Worm (Caenorhabditis elegans) whole organism, mixed stage, embryonic: ENCODE measurements around the gene R144.11.

Source experiments
- M03D4.4 ChIP-seq: sonication (generic microtip); optimal IDR thresholded peaks from 2 replicates; lab custom pipeline; 2017; ENCODE audit warnings: mild to moderate bottlenecking, missing genetic modification characterization, missing compliant biosample characterization
- bed-3 ChIP-seq: fragments of 200-800 bp; sonication (Bioruptor generic); optimal IDR thresholded peaks from 3 replicates; lab custom pipeline; 2018; ENCODE audit warnings: mild to moderate bottlenecking, missing genetic modification characterization, moderate library complexity, missing compliant biosample characterization
- blmp-1 ChIP-seq: fragments of 150-350 bp; optimal IDR thresholded peaks from 2 replicates; lab custom pipeline; 2014; ENCODE audit warnings: missing biosample characterization, missing genetic modification characterization
- ceh-39 ChIP-seq: fragments of 150-350 bp; optimal IDR thresholded peaks from 2 replicates; lab custom pipeline; 2014; ENCODE audit warnings: missing biosample characterization, missing genetic modification characterization
- ceh-43 ChIP-seq: fragments of 200-800 bp; sonication (Bioruptor generic); optimal IDR thresholded peaks from 2 replicates; lab custom pipeline; 2018; ENCODE audit warnings: mild to moderate bottlenecking, missing genetic modification characterization, moderate library complexity, missing compliant biosample characterization
- ceh-83 ChIP-seq: fragments of 200-800 bp; sonication (Bioruptor generic); optimal IDR thresholded peaks from 2 replicates; lab custom pipeline; 2018; ENCODE audit warnings: mild to moderate bottlenecking, missing genetic modification characterization, missing compliant biosample characterization
- ces-1 ChIP-seq: fragments of 150-350 bp; optimal IDR thresholded peaks from 2 replicates; lab custom pipeline; 2014; ENCODE audit warnings: missing biosample characterization, missing genetic modification reagents, missing genetic modification characterization
- cnd-1 ChIP-seq: fragments of 200-800 bp; sonication (Bioruptor generic); optimal IDR thresholded peaks from 2 replicates; lab custom pipeline; 2018; ENCODE audit warnings: mild to moderate bottlenecking, missing genetic modification characterization, missing compliant biosample characterization
- drap-1 ChIP-seq: fragments of 200-800 bp; sonication (Bioruptor generic); optimal IDR thresholded peaks from 3 replicates; lab custom pipeline; 2018; ENCODE audit warnings: mild to moderate bottlenecking, missing genetic modification characterization, missing compliant biosample characterization
- elt-1 ChIP-seq: sonication (generic microtip); optimal IDR thresholded peaks from 2 replicates; lab custom pipeline; 2017; ENCODE audit warnings: missing genetic modification characterization, mild to moderate bottlenecking, missing compliant biosample characterization, antibody characterized with exemption, moderate library complexity, borderline replicate concordance; ENCODE audit not compliant: insufficient read depth
- elt-3 ChIP-seq: fragments of 150-350 bp; optimal IDR thresholded peaks from 2 replicates; lab custom pipeline; 2014; ENCODE audit warnings: missing biosample characterization, missing genetic modification characterization
- flh-1 ChIP-seq: fragments of 200-800 bp; sonication (Bioruptor generic); optimal IDR thresholded peaks from 2 replicates; lab custom pipeline; 2018; ENCODE audit warnings: mild to moderate bottlenecking, missing genetic modification characterization, moderate library complexity, missing compliant biosample characterization
- ham-2 ChIP-seq: fragments of 200-800 bp; sonication (Bioruptor generic); optimal IDR thresholded peaks from 2 replicates; lab custom pipeline; 2018; ENCODE audit warnings: mild to moderate bottlenecking, missing genetic modification characterization, missing compliant biosample characterization
- hlh-1 ChIP-seq: fragments of 150-350 bp; optimal IDR thresholded peaks from 2 replicates; lab custom pipeline; 2014; ENCODE audit warnings: missing biosample characterization, missing genetic modification reagents, missing genetic modification characterization
- lin-32 ChIP-seq: fragments of 200-800 bp; sonication (Bioruptor generic); optimal IDR thresholded peaks from 2 replicates; lab custom pipeline; 2018; ENCODE audit warnings: mild to moderate bottlenecking, missing genetic modification characterization, missing compliant biosample characterization
- lsy-2 ChIP-seq: fragments of 150-350 bp; optimal IDR thresholded peaks from 2 replicates; lab custom pipeline; 2014; ENCODE audit warnings: missing biosample characterization, missing genetic modification characterization
- mab-5 ChIP-seq: fragments of 150-350 bp; optimal IDR thresholded peaks from 2 replicates; lab custom pipeline; 2014; ENCODE audit warnings: missing biosample characterization, missing genetic modification characterization
- mep-1 ChIP-seq: fragments of 150-350 bp; optimal IDR thresholded peaks from 2 replicates; lab custom pipeline; 2017; ENCODE audit warnings: missing biosample characterization, missing genetic modification reagents, missing genetic modification characterization, inconsistent platforms
- mls-2 ChIP-seq: sonication (generic microtip); optimal IDR thresholded peaks from 2 replicates; lab custom pipeline; 2016; ENCODE audit warnings: mild to moderate bottlenecking, missing genetic modification characterization, moderate library complexity, missing compliant biosample characterization
- nhr-12 ChIP-seq: fragments of 150-350 bp; optimal IDR thresholded peaks from 2 replicates; lab custom pipeline; 2014; ENCODE audit warnings: missing biosample characterization, missing genetic modification characterization
- nhr-2 ChIP-seq: fragments of 150-350 bp; optimal IDR thresholded peaks from 2 replicates; lab custom pipeline; 2014; ENCODE audit warnings: missing biosample characterization, missing genetic modification characterization
- nhr-237 ChIP-seq: fragments of 150-350 bp; optimal IDR thresholded peaks from 2 replicates; lab custom pipeline; 2014; ENCODE audit warnings: missing biosample characterization, missing genetic modification characterization
- nhr-28 ChIP-seq: fragments of 150-350 bp; optimal IDR thresholded peaks from 2 replicates; lab custom pipeline; 2014; ENCODE audit warnings: missing biosample characterization, missing genetic modification characterization
- nhr-76 ChIP-seq: sonication (generic microtip); optimal IDR thresholded peaks from 2 replicates; lab custom pipeline; 2017; ENCODE audit warnings: missing biosample characterization, missing genetic modification characterization
- pha-4 ChIP-seq: fragments of 150-350 bp; optimal IDR thresholded peaks from 2 replicates; lab custom pipeline; 2018; ENCODE audit warnings: missing biosample characterization, missing genetic modification reagents, missing genetic modification characterization
- sem-2 ChIP-seq: fragments of 200-800 bp; sonication (Bioruptor generic); optimal IDR thresholded peaks from 2 replicates; lab custom pipeline; 2018; ENCODE audit warnings: mild to moderate bottlenecking, missing genetic modification characterization, missing compliant biosample characterization
- snpc-4 ChIP-seq: fragments of 150-350 bp; optimal IDR thresholded peaks from 2 replicates; lab custom pipeline; 2014; ENCODE audit warnings: missing biosample characterization, missing genetic modification characterization
- sptf-1 ChIP-seq: sonication (generic microtip); optimal IDR thresholded peaks from 2 replicates; lab custom pipeline; 2017; ENCODE audit warnings: mild to moderate bottlenecking, missing genetic modification characterization, moderate library complexity, missing compliant biosample characterization
- tbx-8 ChIP-seq: fragments of 200-800 bp; sonication (Bioruptor generic); optimal IDR thresholded peaks from 2 replicates; lab custom pipeline; 2018; ENCODE audit warnings: mild to moderate bottlenecking, missing genetic modification characterization, moderate library complexity, missing compliant biosample characterization
- unc-120 ChIP-seq: sonication (generic microtip); optimal IDR thresholded peaks from 2 replicates; lab custom pipeline; 2017; ENCODE audit warnings: missing genetic modification characterization, missing compliant biosample characterization; ENCODE audit not compliant: poor library complexity, severe bottlenecking
- unc-39 ChIP-seq: fragments of 150-350 bp; optimal IDR thresholded peaks from 2 replicates; lab custom pipeline; 2014; ENCODE audit warnings: missing biosample characterization, missing genetic modification characterization
- unc-62 ChIP-seq: fragments of 150-350 bp; optimal IDR thresholded peaks from 2 replicates; lab custom pipeline; 2014; ENCODE audit warnings: missing biosample characterization, missing genetic modification reagents, missing genetic modification characterization
- zip-8 ChIP-seq: fragments of 150-350 bp; optimal IDR thresholded peaks from 2 replicates; lab custom pipeline; 2014; ENCODE audit warnings: missing biosample characterization, missing genetic modification characterization
- ztf-11 ChIP-seq: fragments of 150-350 bp; optimal IDR thresholded peaks from 2 replicates; lab custom pipeline; 2014; ENCODE audit warnings: missing biosample characterization, missing genetic modification characterization

Gene R144.11

ce11 chrIII:5027219-5027618 is 18.6 kb upstream of the R144.11 start:
- peak; percentile 51 for TF ChIP-seq sptf-1
- TF ChIP-seq bed-3: no peak
- peak; percentile 8 for TF ChIP-seq mls-2 (tag; lab: Kevin White, UChicago)
- TF ChIP-seq unc-120: no peak
- TF ChIP-seq ceh-83: peak; percentile 49
- no peak for TF ChIP-seq nhr-2 (tag; lab: Kevin White, UChicago)
- no peak for TF ChIP-seq zip-8 (tag; lab: Kevin White, UChicago)
- TF ChIP-seq M03D4.4: peak; percentile 37
- no peak for TF ChIP-seq nhr-28
- TF ChIP-seq tbx-8 (GFP tag; lab: Kevin White, UChicago): peak; percentile 13
- TF ChIP-seq pha-4 (tag; lab: Kevin White, UChicago): no peak

DNA sequence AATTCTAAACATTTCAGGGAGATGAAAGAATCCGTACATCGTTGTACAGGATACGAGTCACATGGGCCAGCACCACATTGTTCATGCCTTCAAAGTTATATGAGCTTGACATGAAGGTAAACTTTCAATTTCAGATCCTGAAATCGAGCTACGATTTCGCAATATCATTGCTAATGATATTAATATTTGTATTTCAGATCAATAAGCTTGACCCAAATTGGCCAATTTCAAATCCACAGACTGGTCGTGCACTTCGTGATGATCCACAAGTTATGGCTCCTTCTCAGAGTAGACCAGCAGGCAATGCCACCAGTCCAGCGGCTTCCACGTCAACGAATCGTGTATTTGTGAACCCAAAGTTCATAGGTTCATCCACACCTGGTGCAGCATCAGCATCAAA is 17.7 kb upstream of the R144.11 start:
- TF ChIP-seq snpc-4: no peak
- TF ChIP-seq ceh-43 (GFP tag; lab: Kevin White, UChicago): no peak
- no peak for TF ChIP-seq elt-3 (tag; lab: Kevin White, UChicago)
- TF ChIP-seq nhr-237: no peak
- TF ChIP-seq unc-120: no peak
- TF ChIP-seq ceh-83: no peak
- no peak for TF ChIP-seq unc-39 (tag; lab: Kevin White, UChicago)
- TF ChIP-seq sptf-1: no peak
- TF ChIP-seq mab-5 (tag; lab: Kevin White, UChicago): no peak

DNA sequence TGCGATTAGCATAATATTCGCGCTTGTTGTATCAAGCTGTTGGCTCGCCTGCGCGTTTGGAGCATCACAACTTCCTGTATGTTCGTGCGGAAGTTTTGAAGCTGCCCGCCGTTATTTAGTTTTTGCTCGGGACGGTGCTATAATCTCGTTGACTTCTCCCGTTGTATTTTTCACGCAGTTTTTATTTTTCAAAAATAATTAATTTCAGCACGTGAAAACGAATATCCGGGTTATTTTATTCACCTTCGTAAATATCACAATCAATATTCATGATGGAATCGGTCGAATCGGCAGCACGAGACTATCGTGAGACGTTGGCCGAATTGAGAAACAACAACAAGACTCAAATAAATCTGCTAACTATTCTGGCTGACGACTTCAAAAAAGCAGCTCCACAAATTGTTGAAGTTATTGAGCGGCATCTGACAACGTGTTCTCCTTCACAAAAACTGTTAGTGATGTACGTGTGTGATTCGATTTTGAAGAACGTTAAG is 16.6 kb upstream of the R144.11 start:
- TF ChIP-seq flh-1 (GFP tag; lab: Kevin White, UChicago) (no peak), bed-3 (no peak), blmp-1 (no peak), zip-8 (tag; lab: Kevin White, UChicago) (no peak), nhr-12 (no peak), elt-1 (tag; lab: Kevin White, UChicago) (no peak), ztf-11 (tag; lab: Kevin White, UChicago) (no peak), unc-39 (tag; lab: Kevin White, UChicago) (no peak), pha-4 (tag; lab: Kevin White, UChicago) (no peak), hlh-1 (tag; lab: Kevin White, UChicago) (no peak), M03D4.4 (no peak), unc-120 (no peak), elt-3 (tag; lab: Kevin White, UChicago) (no peak), ceh-39 (tag; lab: Kevin White, UChicago) (no peak), nhr-76 (tag; lab: Kevin White, UChicago) (no peak), sptf-1 (no peak), mep-1 (no peak), ces-1 (GFP tag; lab: Kevin White, UChicago) (no peak), nhr-237 (no peak)

DNA sequence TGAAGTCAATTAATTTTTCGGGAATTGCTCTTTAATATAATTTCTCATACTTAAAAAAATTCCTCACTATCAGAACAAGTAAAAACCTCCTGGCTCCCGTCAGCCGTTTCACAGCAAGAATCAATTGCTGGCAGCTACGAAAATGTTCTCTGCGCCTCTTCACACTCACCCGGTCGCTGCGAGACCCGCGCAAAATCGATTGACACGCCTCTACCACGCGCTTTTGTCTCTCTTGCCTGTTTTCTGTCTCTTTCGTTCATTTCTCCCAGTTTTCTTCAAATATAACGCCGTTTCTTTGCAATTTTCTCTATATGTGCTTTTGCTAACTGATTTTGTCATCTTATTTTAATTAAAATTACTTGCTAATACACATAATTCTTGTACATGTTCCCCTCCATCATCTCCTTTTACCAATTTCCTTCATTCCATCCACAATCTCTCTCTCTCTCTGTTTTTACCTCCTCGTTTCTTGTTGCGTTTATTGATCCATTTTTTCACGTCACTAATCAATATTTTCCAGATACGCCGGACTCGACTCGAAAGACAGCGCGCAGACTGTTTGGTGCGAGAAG is 15.8 kb upstream of the R144.11 start, which contains the start of gene pcf-11:
Gene pcf-11 (plus strand): TSS at position 522 of the 572 bp plus-strand sequence.
- TF ChIP-seq ceh-83 (peak; percentile 70), sem-2 (no peak), drap-1 (no peak), cnd-1 (tag; lab: Kevin White, UChicago) (no peak), tbx-8 (GFP tag; lab: Kevin White, UChicago) (no peak), lsy-2 (peak; percentile 23), unc-62 (peak; percentile 3), hlh-1 (tag; lab: Kevin White, UChicago) (peak; percentile 61), ces-1 (GFP tag; lab: Kevin White, UChicago) (peak; percentile 43), mep-1 (peak; percentile 1), flh-1 (GFP tag; lab: Kevin White, UChicago) (no peak), lin-32 (GFP tag; lab: Kevin White, UChicago) (peak; percentile 14), unc-120 (peak; percentile 13), ham-2 (GFP tag; lab: Kevin White, UChicago) (peak; percentile 27), ceh-39 (tag; lab: Kevin White, UChicago) (peak; percentile 84), unc-39 (tag; lab: Kevin White, UChicago) (no peak)
